Worm (Caenorhabditis elegans) whole organism, L1 larva: ENCODE data around the gene ZC449.5.

Experiments used
- C34B4.2 ChIP-seq: sonication (generic microtip); optimal IDR thresholded peaks from 2 replicates; lab custom pipeline; 2017; ENCODE audit warnings: mild to moderate bottlenecking, missing genetic modification characterization, missing compliant biosample characterization
- F16B12.6 ChIP-seq: fragments of 150-350 bp; optimal IDR thresholded peaks from 2 replicates; lab custom pipeline; 2014; ENCODE audit warnings: missing biosample characterization, missing genetic modification characterization
- alr-1 ChIP-seq: fragments of 200-800 bp; sonication (Bioruptor generic); optimal IDR thresholded peaks from 2 replicates; lab custom pipeline; 2018; ENCODE audit warnings: borderline replicate concordance, mild to moderate bottlenecking, missing genetic modification characterization, missing compliant biosample characterization
- ama-1 ChIP-seq: fragments of 150-350 bp; optimal IDR thresholded peaks from 2 replicates; lab custom pipeline; 2014
- ceh-82 ChIP-seq, 3 experiments: fragments of 150-350 bp in 1 of 3; sonication (generic microtip) in 2 of 3; optimal IDR thresholded peaks; 2 replicates each; lab custom pipeline; 2014 to 2017; ENCODE audit warnings: missing biosample characterization in 3 of 3, missing genetic modification characterization in 3 of 3
- ceh-90 ChIP-seq: sonication (generic microtip); optimal IDR thresholded peaks from 2 replicates; lab custom pipeline; 2016; ENCODE audit warnings: missing genetic modification characterization, missing compliant biosample characterization
- dpl-1 ChIP-seq, 3 experiments: fragments of 150-350 bp in 2 of 3; sonication (generic microtip) in 1 of 3; optimal IDR thresholded peaks; 2 replicates each; lab custom pipeline; 2014 to 2017; ENCODE audit warnings: missing biosample characterization in 3 of 3, missing genetic modification characterization in 3 of 3, missing genetic modification reagents in 3 of 3
- efl-1 ChIP-seq, 4 experiments: fragments of 150-350 bp; optimal IDR thresholded peaks in 3 of 4; peaks in 1 of 4; 1 replicate in 1 of 4; 2 replicates in 3 of 4; lab custom pipeline; 2014; ENCODE audit warnings: missing biosample characterization in 2 of 4, missing genetic modification characterization in 2 of 4, missing genetic modification reagents in 2 of 4
- efl-3 ChIP-seq: fragments of 200-800 bp; sonication (Bioruptor generic); optimal IDR thresholded peaks from 2 replicates; lab custom pipeline; 2018; ENCODE audit warnings: mild to moderate bottlenecking, missing genetic modification characterization, missing compliant biosample characterization
- egl-13 ChIP-seq: sonication (generic microtip); optimal IDR thresholded peaks from 2 replicates; lab custom pipeline; 2016; ENCODE audit warnings: missing genotype, missing genetic modification reagents, missing genetic modification characterization, missing compliant biosample characterization
- elt-3 ChIP-seq, 6 experiments: fragments of 150-350 bp in 1 of 6; sonication (generic microtip); optimal IDR thresholded peaks; 2 replicates each; lab custom pipeline; 2017 to 2018; ENCODE audit warnings: missing biosample characterization in 6 of 6, missing genetic modification characterization in 6 of 6, inconsistent platforms in 1 of 6
- ets-5 ChIP-seq: fragments of 200-800 bp; sonication (Bioruptor generic); IDR thresholded peaks from 2 replicates; pipeline ENCODE4 v1.3.6; 2022; ENCODE audit warnings: missing genetic modification characterization, missing compliant biosample characterization
- fkh-8 ChIP-seq: sonication (generic microtip); optimal IDR thresholded peaks from 2 replicates; lab custom pipeline; 2016; ENCODE audit warnings: mild to moderate bottlenecking, missing genetic modification characterization, missing compliant biosample characterization
- fos-1 ChIP-seq: fragments of 150-350 bp; optimal IDR thresholded peaks from 2 replicates; lab custom pipeline; 2014; ENCODE audit warnings: missing biosample characterization, missing genetic modification characterization
- grh-1 ChIP-seq: fragments of 200-800 bp; sonication (Bioruptor generic); IDR thresholded peaks from 2 replicates; pipeline ENCODE4 v1.3.6; 2022; ENCODE audit warnings: missing genetic modification reagents, missing genetic modification characterization, missing compliant biosample characterization
- hlh-17 ChIP-seq: fragments of 200-800 bp; sonication (Bioruptor generic); optimal IDR thresholded peaks from 2 replicates; lab custom pipeline; 2018; ENCODE audit warnings: missing genetic modification characterization, mild to moderate bottlenecking, missing compliant biosample characterization, moderate library complexity, borderline replicate concordance
- hpl-2 ChIP-seq: fragments of 150-350 bp; optimal IDR thresholded peaks from 2 replicates; lab custom pipeline; 2014; ENCODE audit warnings: missing biosample characterization, missing genetic modification reagents, missing genetic modification characterization
- isw-1 ChIP-seq: fragments of 200-800 bp; sonication (Bioruptor generic); IDR thresholded peaks from 2 replicates; pipeline ENCODE4 v1.3.6; 2022; ENCODE audit warnings: missing genetic modification characterization, missing compliant biosample characterization
- jun-1 ChIP-seq: fragments of 150-350 bp; optimal IDR thresholded peaks from 2 replicates; lab custom pipeline; 2014; ENCODE audit warnings: missing biosample characterization, missing genetic modification reagents, missing genetic modification characterization
- lin-14 ChIP-seq: fragments of 200-800 bp; sonication (Bioruptor generic); optimal IDR thresholded peaks from 2 replicates; lab custom pipeline; 2018; ENCODE audit warnings: mild to moderate bottlenecking, missing genetic modification characterization, moderate library complexity, missing compliant biosample characterization
- lin-15B ChIP-seq: fragments of 150-350 bp; sonication (generic microtip); optimal IDR thresholded peaks from 3 replicates; lab custom pipeline; 2014; ENCODE audit warnings: missing biosample characterization, missing genetic modification characterization
- lin-35 ChIP-seq, 2 experiments: fragments of 150-350 bp; optimal IDR thresholded peaks; 2 replicates each; lab custom pipeline; 2014; ENCODE audit warnings: missing biosample characterization in 2 of 2, missing genetic modification characterization in 2 of 2, missing genetic modification reagents in 2 of 2
- mab-9 ChIP-seq: fragments of 200-800 bp; sonication (Bioruptor generic); IDR thresholded peaks from 2 replicates; pipeline ENCODE4 v1.3.6; 2022; ENCODE audit warnings: missing genetic modification reagents, missing genetic modification characterization, missing compliant biosample characterization
- mdl-1 ChIP-seq, 2 experiments: fragments of 150-350 bp; optimal IDR thresholded peaks; 2 replicates each; lab custom pipeline; 2014 to 2017; ENCODE audit warnings: missing biosample characterization in 2 of 2, missing genetic modification characterization in 2 of 2, inconsistent platforms in 1 of 2
- nhr-237 ChIP-seq: fragments of 150-350 bp; optimal IDR thresholded peaks from 2 replicates; lab custom pipeline; 2014; ENCODE audit warnings: missing biosample characterization, missing genetic modification characterization
- nhr-28 ChIP-seq: fragments of 150-350 bp; optimal IDR thresholded peaks from 2 replicates; lab custom pipeline; 2014; ENCODE audit warnings: missing biosample characterization, missing genetic modification characterization
- nhr-47 ChIP-seq: sonication (generic microtip); optimal IDR thresholded peaks from 2 replicates; lab custom pipeline; 2016; ENCODE audit warnings: mild to moderate bottlenecking, missing genetic modification characterization, moderate library complexity, missing compliant biosample characterization
- nhr-71 ChIP-seq: sonication (generic microtip); optimal IDR thresholded peaks from 2 replicates; lab custom pipeline; 2016; ENCODE audit warnings: mild to moderate bottlenecking, missing genetic modification characterization, moderate library complexity, missing compliant biosample characterization
- nhr-90 ChIP-seq: sonication (generic microtip); optimal IDR thresholded peaks from 2 replicates; lab custom pipeline; 2016; ENCODE audit warnings: mild to moderate bottlenecking, missing genetic modification characterization, missing compliant biosample characterization; ENCODE audit not compliant: poor library complexity
- pag-3 ChIP-seq: sonication (generic microtip); optimal IDR thresholded peaks from 2 replicates; lab custom pipeline; 2017; ENCODE audit warnings: missing genetic modification characterization, mild to moderate bottlenecking, missing compliant biosample characterization, antibody characterized with exemption, borderline replicate concordance; ENCODE audit not compliant: insufficient read depth
- pax-3 ChIP-seq: fragments of 200-800 bp; sonication (Bioruptor generic); optimal IDR thresholded peaks from 2 replicates; lab custom pipeline; 2018; ENCODE audit warnings: mild to moderate bottlenecking, missing genetic modification characterization, moderate library complexity, missing compliant biosample characterization
- pqm-1 ChIP-seq: sonication (generic microtip); optimal IDR thresholded peaks from 3 replicates; lab custom pipeline; 2017; ENCODE audit warnings: missing biosample characterization, missing genetic modification characterization
- skn-1 ChIP-seq: fragments of 150-350 bp; optimal IDR thresholded peaks from 2 replicates; lab custom pipeline; 2014; ENCODE audit warnings: missing biosample characterization, missing genetic modification characterization
- snpc-4 ChIP-seq: fragments of 150-350 bp; optimal IDR thresholded peaks from 2 replicates; lab custom pipeline; 2014; ENCODE audit warnings: missing biosample characterization, missing genetic modification characterization
- snu-23 ChIP-seq: sonication (generic microtip); optimal IDR thresholded peaks from 2 replicates; lab custom pipeline; 2016; ENCODE audit warnings: missing genetic modification characterization, missing compliant biosample characterization
- sox-4 ChIP-seq: sonication (generic microtip); optimal IDR thresholded peaks from 2 replicates; lab custom pipeline; 2016; ENCODE audit warnings: missing genetic modification characterization, missing compliant biosample characterization
- sptf-1 ChIP-seq: fragments of 150-350 bp; optimal IDR thresholded peaks from 2 replicates; lab custom pipeline; 2014; ENCODE audit warnings: missing biosample characterization, missing genetic modification characterization
- unc-130 ChIP-seq: fragments of 150-350 bp; optimal IDR thresholded peaks from 2 replicates; lab custom pipeline; 2017; ENCODE audit warnings: missing biosample characterization, missing genetic modification characterization, inconsistent platforms
- unc-30 ChIP-seq: sonication (generic microtip); optimal IDR thresholded peaks from 2 replicates; lab custom pipeline; 2017; ENCODE audit warnings: missing biosample characterization, missing genetic modification characterization
- vab-15 ChIP-seq: sonication (generic microtip); optimal IDR thresholded peaks from 2 replicates; lab custom pipeline; 2017; ENCODE audit warnings: missing genotype, mild to moderate bottlenecking, missing genetic modification characterization, missing compliant biosample characterization
- xbp-1 ChIP-seq: sonication (generic microtip); optimal IDR thresholded peaks from 2 replicates; lab custom pipeline; 2016; ENCODE audit warnings: missing genetic modification characterization, missing compliant biosample characterization
- zag-1 ChIP-seq: fragments of 150-350 bp; optimal IDR thresholded peaks from 2 replicates; lab custom pipeline; 2014; ENCODE audit warnings: missing biosample characterization, missing genetic modification characterization
- zip-4 ChIP-seq: fragments of 200-800 bp; sonication (Bioruptor generic); optimal IDR thresholded peaks from 2 replicates; lab custom pipeline; 2018; ENCODE audit warnings: mild to moderate bottlenecking, missing genetic modification characterization, moderate library complexity, missing compliant biosample characterization
- ztf-11 ChIP-seq, 2 experiments: sonication (generic microtip); optimal IDR thresholded peaks; 2 replicates each; lab custom pipeline; 2016 to 2017; ENCODE audit warnings: missing genetic modification characterization in 2 of 2, missing biosample characterization in 1 of 2, missing compliant biosample characterization in 1 of 2

ZC449.5 gene

ce11 chrX:5085465-5085864 lies 47.9 kb upstream of the ZC449.5 start (continued):
- TF ChIP-seq grh-1 (GFP tag; lab: Robert Waterston, UW) (peak; percentile 11; the same call in 1 of the 2 replicates), unc-30 (tag; lab: Kevin White, UChicago) (no peak), ceh-90 (tag; lab: Kevin White, UChicago) (no peak)

- TF ChIP-seq zip-4, result no peak
- TF ChIP-seq ztf-11 (tag; optimal IDR thresholded peaks at IDR 0.05; lab: Kevin White, UChicago), result no peak
- TF ChIP-seq ets-5 (GFP tag; lab: Robert Waterston, UW), result peak; percentile 73; the same call in 1 of the 2 replicates
- TF ChIP-seq xbp-1 (tag; lab: Kevin White, UChicago), result no peak
- peak; percentile 22 for TF ChIP-seq egl-13 (tag; lab: Kevin White, UChicago)
- TF ChIP-seq fkh-8 (tag; lab: Kevin White, UChicago), result peak; percentile 17
- TF ChIP-seq, all 84 proteins: peak for 3
Observed at ce11 chrX:5084495-5084894, 46.9 kb upstream of the ZC449.5 start, which contains the start of gene ets-5. Gene ets-5 (minus strand): TSS chrX:5084526.

- TF ChIP-seq jun-1 (no peak), ets-5 (GFP tag; lab: Robert Waterston, UW) (peak; percentile 93; the same call in 1 of the 2 replicates), nhr-90 (tag; lab: Kevin White, UChicago) (no peak), fkh-8 (tag; lab: Kevin White, UChicago) (peak; percentile 6), fos-1 (no peak), lin-35 (GFP tag; optimal IDR thresholded peaks at IDR 0.05; lab: Kevin White, UChicago) (no peak), efl-1 (optimal IDR thresholded peaks at IDR 0.05; lab: Kevin White, UChicago) (no peak), efl-1 (GFP tag; optimal IDR thresholded peaks at IDR 0.05 in 1 of 2; lab: Kevin White, UChicago) (peak in 1 of 2 experiments; percentile 37), nhr-28 (tag; lab: Kevin White, UChicago) (no peak)
Observed at ce11 chrX:5084080-5084479, 46.5 kb upstream of the ZC449.5 start.

- TF ChIP-seq alr-1 (tag; lab: Kevin White, UChicago), result no peak
- TF ChIP-seq fos-1, result no peak
- no peak for TF ChIP-seq isw-1 (GFP tag; lab: Robert Waterston, UW)
- TF ChIP-seq F16B12.6 (tag; lab: Kevin White, UChicago), result no peak
- TF ChIP-seq pag-3 (tag; lab: Kevin White, UChicago), result no peak
- TF ChIP-seq hpl-2 (GFP tag; lab: Kevin White, UChicago), result no peak
- peak; percentile 40 for TF ChIP-seq vab-15 (tag; lab: Kevin White, UChicago)
- no peak for TF ChIP-seq unc-30 (tag; lab: Kevin White, UChicago)
- TF ChIP-seq snpc-4 (tag; lab: Kevin White, UChicago), result no peak
- TF ChIP-seq C34B4.2 (tag; lab: Kevin White, UChicago), result no peak
- no peak for TF ChIP-seq efl-3 (GFP tag; lab: Kevin White, UChicago)
- TF ChIP-seq unc-130 (tag; lab: Kevin White, UChicago), result peak; percentile 27
- TF ChIP-seq sptf-1 (tag; lab: Kevin White, UChicago), result no peak
- TF ChIP-seq mab-9, result no peak
- no peak for TF ChIP-seq lin-15B (tag; lab: Kevin White, UChicago)
- no peak for TF ChIP-seq ets-5 (GFP tag; lab: Robert Waterston, UW)
- no peak for TF ChIP-seq dpl-1 (GFP tag; optimal IDR thresholded peaks at IDR 0.05; lab: Kevin White, UChicago)
- TF ChIP-seq nhr-28 (tag; lab: Kevin White, UChicago), result no peak
- TF ChIP-seq nhr-47 (tag; lab: Kevin White, UChicago), result no peak
- no peak for TF ChIP-seq zag-1
- peak in 5 of 6 experiments; percentile 44 to 90 (median 68) for TF ChIP-seq elt-3 (tag; optimal IDR thresholded peaks at IDR 0.05; lab: Kevin White, UChicago)
- no peak for TF ChIP-seq nhr-237 (tag; lab: Kevin White, UChicago)
- peak; percentile 42 for TF ChIP-seq snu-23 (GFP tag; lab: Kevin White, UChicago)
- no peak for TF ChIP-seq skn-1 (tag; lab: Kevin White, UChicago)
- no peak for TF ChIP-seq pqm-1
- no peak for TF ChIP-seq ama-1 (lab: Kevin White, UChicago)
- peak; percentile 46 for TF ChIP-seq nhr-71 (tag; lab: Kevin White, UChicago)
- TF ChIP-seq mdl-1 (tag; optimal IDR thresholded peaks at IDR 0.05; lab: Kevin White, UChicago), result peak in 1 of 2 experiments; percentile 24
- TF ChIP-seq lin-14 (GFP tag; lab: Kevin White, UChicago), result peak; percentile 68
- TF ChIP-seq sox-4 (tag; lab: Kevin White, UChicago), result no peak
- TF ChIP-seq ceh-82 (tag; optimal IDR thresholded peaks at IDR 0.05; lab: Kevin White, UChicago), result no peak
- TF ChIP-seq hlh-17 (GFP tag; lab: Kevin White, UChicago), result no peak
- no peak for TF ChIP-seq efl-1 (optimal IDR thresholded peaks at IDR 0.05; lab: Kevin White, UChicago)
- no peak for TF ChIP-seq efl-1 (GFP tag; optimal IDR thresholded peaks at IDR 0.05 in 1 of 2; lab: Kevin White, UChicago)
- TF ChIP-seq pax-3 (tag; lab: Kevin White, UChicago), result no peak
Observed at ce11 chrX:5079297-5079696, 41.7 kb upstream of the ZC449.5 start.
